Worm (Caenorhabditis elegans) whole organism, early embryonic: Measurements from ENCODE around the gene F38E11.6.

ENCODE experiments used
- B0310.2 ChIP-seq: sonication (generic microtip); optimal IDR thresholded peaks from 2 replicates; lab custom pipeline; 2016; ENCODE audit warnings: mild to moderate bottlenecking, missing genetic modification characterization, missing compliant biosample characterization
- F13C5.2 ChIP-seq: sonication (generic microtip); optimal IDR thresholded peaks from 2 replicates; lab custom pipeline; 2017; ENCODE audit warnings: mild to moderate bottlenecking, missing genetic modification characterization, inconsistent platforms, missing compliant biosample characterization
- aly-1 ChIP-seq: sonication (generic microtip); optimal IDR thresholded peaks from 2 replicates; lab custom pipeline; 2016; ENCODE audit warnings: missing genetic modification characterization, missing compliant biosample characterization
- ama-1 ChIP-seq: fragments of 150-350 bp; optimal IDR thresholded peaks from 2 replicates; lab custom pipeline; 2014
- ceh-13 ChIP-seq: fragments of 200-800 bp; sonication (Bioruptor generic); optimal IDR thresholded peaks from 2 replicates; lab custom pipeline; 2018; ENCODE audit warnings: mild to moderate bottlenecking, missing genetic modification characterization, missing compliant biosample characterization
- ceh-36 ChIP-seq: sonication (generic microtip); optimal IDR thresholded peaks from 2 replicates; lab custom pipeline; 2016; ENCODE audit warnings: missing genetic modification characterization, inconsistent platforms, missing compliant biosample characterization
- ets-7 ChIP-seq: sonication (generic microtip); optimal IDR thresholded peaks from 2 replicates; lab custom pipeline; 2016; ENCODE audit warnings: missing genotype, missing genetic modification characterization, missing compliant biosample characterization
- flt-1 ChIP-seq: fragments of 200-800 bp; sonication (Bioruptor generic); IDR thresholded peaks from 2 replicates; pipeline ENCODE4 v1.3.6; 2022; ENCODE audit warnings: missing genetic modification characterization, missing compliant biosample characterization
- hmbx-1 ChIP-seq: sonication (generic microtip); optimal IDR thresholded peaks from 2 replicates; lab custom pipeline; 2016; ENCODE audit warnings: mild to moderate bottlenecking, missing genetic modification characterization, missing compliant biosample characterization
- hmg-4 ChIP-seq: fragments of 200-800 bp; sonication (Bioruptor generic); optimal IDR thresholded peaks from 2 replicates; lab custom pipeline; 2018; ENCODE audit warnings: mild to moderate bottlenecking, missing genetic modification characterization, missing compliant biosample characterization
- hnd-1 ChIP-seq: sonication (generic microtip); optimal IDR thresholded peaks from 2 replicates; lab custom pipeline; 2016; ENCODE audit warnings: missing genetic modification characterization, missing compliant biosample characterization
- pes-1 ChIP-seq: fragments of 200-800 bp; sonication (Bioruptor generic); IDR thresholded peaks from 2 replicates; pipeline ENCODE4 v1.3.6; 2022; ENCODE audit warnings: missing genetic modification reagents, missing genetic modification characterization, missing compliant biosample characterization
- scrt-1 ChIP-seq: fragments of 200-800 bp; sonication (Bioruptor generic); IDR thresholded peaks from 2 replicates; pipeline ENCODE4 v1.3.6; 2022; ENCODE audit warnings: missing genetic modification characterization, missing compliant biosample characterization
- sea-1 ChIP-seq: fragments of 200-800 bp; sonication (Bioruptor generic); conservative IDR thresholded peaks from 2 replicates; pipeline ENCODE4 v1.3.6; 2022; ENCODE audit warnings: missing genetic modification characterization, missing compliant biosample characterization
- tbx-11 ChIP-seq: fragments of 200-800 bp; sonication (Bioruptor generic); IDR thresholded peaks from 2 replicates; pipeline ENCODE4 v1.3.6; 2022; ENCODE audit warnings: missing genetic modification characterization, missing compliant biosample characterization
- tbx-37 ChIP-seq: fragments of 200-800 bp; sonication (Bioruptor generic); conservative IDR thresholded peaks from 2 replicates; pipeline ENCODE4 v1.3.6; 2022; ENCODE audit warnings: missing genetic modification reagents, missing genetic modification characterization, missing compliant biosample characterization
- tra-4 ChIP-seq: sonication (generic microtip); optimal IDR thresholded peaks from 2 replicates; lab custom pipeline; 2017; ENCODE audit warnings: missing genetic modification characterization, missing compliant biosample characterization

The F38E11.6 gene

ce11 chrIV:9467418-9467817, at the start of gene F38E11.6:
F38E11.6 (minus strand) TSS chrIV:9467518.
- no peak for TF ChIP-seq sea-1
- TF ChIP-seq F13C5.2 (tag; lab: Kevin White, UChicago) = no peak
- TF ChIP-seq tbx-37 (GFP tag; lab: Robert Waterston, UW) = no peak
- TF ChIP-seq tra-4 (tag; lab: Kevin White, UChicago) = no peak
- TF ChIP-seq aly-1 (tag; lab: Kevin White, UChicago) = no peak
- TF ChIP-seq ceh-13 (GFP tag; lab: Kevin White, UChicago) = no peak
- TF ChIP-seq pes-1 (GFP tag; lab: Robert Waterston, UW) = no peak

- no peak for TF ChIP-seq B0310.2 (tag; lab: Kevin White, UChicago)
- no peak for TF ChIP-seq hmbx-1
Measured at ce11 chrIV:9516831-9517230, 49.5 kb upstream of the F38E11.6 start, which contains the start of gene C33A12.19. C33A12.19 (plus strand) TSS chrIV:9516999.

ce11 chrIV:9514132-9514531, 46.8 kb upstream of the F38E11.6 start:
- TF ChIP-seq tra-4 (tag; lab: Kevin White, UChicago) (no peak), hmg-4 (no peak), tbx-11 (GFP tag; lab: Robert Waterston, UW) (no peak), hnd-1 (no peak), ama-1 (lab: Kevin White, UChicago) (no peak), ets-7 (tag; lab: Kevin White, UChicago) (no peak), aly-1 (tag; lab: Kevin White, UChicago) (no peak), pes-1 (GFP tag; lab: Robert Waterston, UW) (no peak), F13C5.2 (tag; lab: Kevin White, UChicago) (no peak), B0310.2 (tag; lab: Kevin White, UChicago) (no peak), ceh-36 (tag; lab: Kevin White, UChicago) (no peak), ceh-13 (GFP tag; lab: Kevin White, UChicago) (no peak), scrt-1 (no peak), tbx-37 (GFP tag; lab: Robert Waterston, UW) (no peak), sea-1 (no peak), hmbx-1 (no peak), flt-1 (GFP tag; lab: Robert Waterston, UW) (no peak)

ce11 chrIV:9513360-9513777, 46.1 kb upstream of the F38E11.6 start:
- TF ChIP-seq hmg-4 = no peak
- no peak for TF ChIP-seq tbx-37 (GFP tag; lab: Robert Waterston, UW)
- TF ChIP-seq sea-1 = no peak
- no peak for TF ChIP-seq scrt-1
- no peak for TF ChIP-seq ceh-13 (GFP tag; lab: Kevin White, UChicago)
- TF ChIP-seq aly-1 (tag; lab: Kevin White, UChicago) = no peak
- no peak for TF ChIP-seq ets-7 (tag; lab: Kevin White, UChicago)
- TF ChIP-seq hnd-1 = no peak
- no peak for TF ChIP-seq tbx-11 (GFP tag; lab: Robert Waterston, UW)
- TF ChIP-seq B0310.2 (tag; lab: Kevin White, UChicago) = no peak
- no peak for TF ChIP-seq F13C5.2 (tag; lab: Kevin White, UChicago)
- TF ChIP-seq ceh-36 (tag; lab: Kevin White, UChicago) = no peak
- no peak for TF ChIP-seq ama-1 (lab: Kevin White, UChicago)
- TF ChIP-seq flt-1 (GFP tag; lab: Robert Waterston, UW) = no peak

- no peak for TF ChIP-seq ama-1 (lab: Kevin White, UChicago)
- no peak for TF ChIP-seq tra-4 (tag; lab: Kevin White, UChicago)
- no peak for TF ChIP-seq ets-7 (tag; lab: Kevin White, UChicago)
- TF ChIP-seq B0310.2 (tag; lab: Kevin White, UChicago) = no peak
- no peak for TF ChIP-seq hnd-1
- TF ChIP-seq ceh-36 (tag; lab: Kevin White, UChicago) = no peak
Measured at ce11 chrIV:9512836-9513235, 45.5 kb upstream of the F38E11.6 start, which contains the start of gene C33A12.3. C33A12.3 (minus strand) TSS chrIV:9513002.

ce11 chrIV:9511640-9512039, 44.3 kb upstream of the F38E11.6 start:
- TF ChIP-seq tra-4 (tag; lab: Kevin White, UChicago) (no peak), ceh-13 (GFP tag; lab: Kevin White, UChicago) (no peak), sea-1 (no peak), aly-1 (tag; lab: Kevin White, UChicago) (no peak), hnd-1 (no peak), flt-1 (GFP tag; lab: Robert Waterston, UW) (no peak), ets-7 (tag; lab: Kevin White, UChicago) (no peak)

ce11 chrIV:9511221-9511638, 43.9 kb upstream of the F38E11.6 start:
- TF ChIP-seq B0310.2 (tag; lab: Kevin White, UChicago) = peak; percentile 4
- peak; percentile 29; the same call in 1 of the 2 replicates for TF ChIP-seq tbx-37 (GFP tag; lab: Robert Waterston, UW)
- no peak for TF ChIP-seq sea-1
- TF ChIP-seq tra-4 (tag; lab: Kevin White, UChicago) = peak; percentile 37
- peak; percentile 40 for TF ChIP-seq ama-1 (lab: Kevin White, UChicago)
- TF ChIP-seq ets-7 (tag; lab: Kevin White, UChicago) = no peak
- peak; percentile 49; the same call in 1 of the 2 replicates for TF ChIP-seq pes-1 (GFP tag; lab: Robert Waterston, UW)
- TF ChIP-seq hmbx-1 = no peak
- no peak for TF ChIP-seq ceh-13 (GFP tag; lab: Kevin White, UChicago)
- TF ChIP-seq F13C5.2 (tag; lab: Kevin White, UChicago) = peak; percentile 52
- TF ChIP-seq flt-1 (GFP tag; lab: Robert Waterston, UW) = 0 out of 2 replicates have a peak, but pooled peaks have one; percentile 8
- no peak for TF ChIP-seq aly-1 (tag; lab: Kevin White, UChicago)
- no peak for TF ChIP-seq tbx-11 (GFP tag; lab: Robert Waterston, UW)
- no peak for TF ChIP-seq hnd-1
- no peak for TF ChIP-seq ceh-36 (tag; lab: Kevin White, UChicago)

- TF ChIP-seq scrt-1 (no peak), sea-1 (no peak), ceh-13 (GFP tag; lab: Kevin White, UChicago) (no peak), hnd-1 (no peak), hmg-4 (no peak), pes-1 (GFP tag; lab: Robert Waterston, UW) (no peak), ama-1 (lab: Kevin White, UChicago) (no peak), aly-1 (tag; lab: Kevin White, UChicago) (no peak), tra-4 (tag; lab: Kevin White, UChicago) (no peak), ets-7 (tag; lab: Kevin White, UChicago) (no peak), ceh-36 (tag; lab: Kevin White, UChicago) (no peak), tbx-37 (GFP tag; lab: Robert Waterston, UW) (no peak)
Measured at ce11 chrIV:9510439-9510838, 43.1 kb upstream of the F38E11.6 start, which contains the start of gene C33A12.4. C33A12.4 (minus strand) TSS chrIV:9510569.
